Worm (Caenorhabditis elegans) whole organism, young adult: ENCODE results near the gene msp-45.
"Not testable (repeated sequence)": the region's sequence is repeated elsewhere in the genome, so short reads cannot be mapped to it uniquely, and the experiment has no call there.

Experiments
- B0261.1 ChIP-seq: sonication (generic microtip); optimal IDR thresholded peaks from 2 replicates; lab custom pipeline; 2016; ENCODE audit warnings: mild to moderate bottlenecking, missing genetic modification characterization, moderate library complexity, missing compliant biosample characterization
- C17E4.6 ChIP-seq: fragments of 200-800 bp; sonication (Bioruptor generic); IDR thresholded peaks from 2 replicates; pipeline ENCODE4 v1.3.6; 2022; ENCODE audit warnings: missing genetic modification reagents, missing genetic modification characterization, missing compliant biosample characterization
- F23B12.7 ChIP-seq: sonication (generic microtip); optimal IDR thresholded peaks from 2 replicates; lab custom pipeline; 2017; ENCODE audit warnings: missing genetic modification characterization, mild to moderate bottlenecking, missing compliant biosample characterization, antibody characterized with exemption, moderate library complexity; ENCODE audit not compliant: insufficient read depth
- F39B2.1 ChIP-seq: fragments of 200-800 bp; sonication (Bioruptor generic); IDR thresholded peaks from 2 replicates; pipeline ENCODE4 v1.3.6; 2022; ENCODE audit warnings: missing genetic modification reagents, missing genetic modification characterization, missing compliant biosample characterization
- T07F8.4 ChIP-seq: sonication (generic microtip); optimal IDR thresholded peaks from 2 replicates; lab custom pipeline; 2016; ENCODE audit warnings: mild to moderate bottlenecking, missing genetic modification characterization, moderate library complexity, missing compliant biosample characterization
- Y53F4B.3 ChIP-seq: fragments of 200-800 bp; sonication (Bioruptor generic); IDR thresholded peaks from 2 replicates; pipeline ENCODE4 v1.3.6; 2022; ENCODE audit warnings: missing genetic modification reagents, missing genetic modification characterization, missing compliant biosample characterization
- ZK185.1 ChIP-seq: sonication (generic microtip); optimal IDR thresholded peaks from 2 replicates; lab custom pipeline; 2016; ENCODE audit warnings: mild to moderate bottlenecking, missing genetic modification characterization, missing compliant biosample characterization; ENCODE audit not compliant: poor library complexity, severe bottlenecking
- akir-1 ChIP-seq: fragments of 200-800 bp; sonication (Bioruptor generic); optimal IDR thresholded peaks from 2 replicates; lab custom pipeline; 2018; ENCODE audit warnings: mild to moderate bottlenecking, missing genetic modification characterization, moderate library complexity, missing compliant biosample characterization
- bed-2 ChIP-seq: fragments of 200-800 bp; sonication (Bioruptor generic); IDR thresholded peaks from 2 replicates; pipeline ENCODE4 v1.3.6; 2022; ENCODE audit warnings: missing genetic modification reagents, missing genetic modification characterization, missing compliant biosample characterization
- cebp-2 ChIP-seq: fragments of 200-800 bp; sonication (Bioruptor generic); IDR thresholded peaks from 2 replicates; pipeline ENCODE4 v1.3.6; 2022; ENCODE audit warnings: missing genetic modification characterization, missing compliant biosample characterization
- ceh-27 ChIP-seq: fragments of 200-800 bp; sonication (Bioruptor generic); optimal IDR thresholded peaks from 2 replicates; lab custom pipeline; 2018; ENCODE audit warnings: mild to moderate bottlenecking, missing genetic modification characterization, moderate library complexity, missing compliant biosample characterization
- dpl-1 ChIP-seq: fragments of 150-350 bp; optimal IDR thresholded peaks from 2 replicates; lab custom pipeline; 2014; ENCODE audit warnings: missing biosample characterization, missing genetic modification reagents, missing genetic modification characterization
- hlh-12 ChIP-seq: sonication (generic microtip); optimal IDR thresholded peaks from 2 replicates; lab custom pipeline; 2016; ENCODE audit warnings: missing genetic modification characterization, missing compliant biosample characterization
- hmg-1.2 ChIP-seq: fragments of 200-800 bp; sonication (Bioruptor generic); IDR thresholded peaks from 2 replicates; pipeline ENCODE4 v1.3.6; 2022; ENCODE audit warnings: missing genetic modification reagents, missing genetic modification characterization, missing compliant biosample characterization
- lin-26 ChIP-seq: fragments of 200-800 bp; sonication (Bioruptor generic); IDR thresholded peaks from 2 replicates; pipeline ENCODE4 v1.3.6; 2022; ENCODE audit warnings: missing genetic modification reagents, missing genetic modification characterization, missing compliant biosample characterization
- lin-35 ChIP-seq, 3 experiments: fragments of 150-350 bp in 2 of 3; sonication (generic microtip) in 1 of 3; optimal IDR thresholded peaks; 2 replicates each; lab custom pipeline; 2014 to 2018; ENCODE audit warnings: missing biosample characterization in 3 of 3, missing genetic modification characterization in 3 of 3, missing genetic modification reagents in 3 of 3
- lin-40 ChIP-seq: sonication (generic microtip); optimal IDR thresholded peaks from 2 replicates; lab custom pipeline; 2016; ENCODE audit warnings: missing genetic modification characterization, mild to moderate bottlenecking, missing compliant biosample characterization, missing genotype, missing genetic modification reagents
- lir-1 ChIP-seq: fragments of 200-800 bp; sonication (Bioruptor generic); conservative IDR thresholded peaks from 2 replicates; pipeline ENCODE4 v1.3.6; 2022; ENCODE audit warnings: missing genetic modification reagents, missing genetic modification characterization, missing compliant biosample characterization
- mxl-1 ChIP-seq: sonication (generic microtip); optimal IDR thresholded peaks from 2 replicates; lab custom pipeline; 2016; ENCODE audit warnings: missing genetic modification characterization, missing compliant biosample characterization
- sdz-38 ChIP-seq: sonication (generic microtip); optimal IDR thresholded peaks from 2 replicates; lab custom pipeline; 2016; ENCODE audit warnings: missing genotype, missing genetic modification characterization, missing compliant biosample characterization
- sea-2 ChIP-seq: fragments of 200-800 bp; sonication (Bioruptor generic); IDR thresholded peaks from 2 replicates; pipeline ENCODE4 v1.3.6; 2022; ENCODE audit warnings: missing genetic modification characterization, missing compliant biosample characterization
- somi-1 ChIP-seq: fragments of 200-800 bp; sonication (Bioruptor generic); optimal IDR thresholded peaks from 2 replicates; lab custom pipeline; 2018; ENCODE audit warnings: mild to moderate bottlenecking, missing genetic modification characterization, missing compliant biosample characterization
- tlf-1 ChIP-seq: fragments of 200-800 bp; sonication (Bioruptor generic); optimal IDR thresholded peaks from 2 replicates; lab custom pipeline; 2018; ENCODE audit warnings: mild to moderate bottlenecking, missing genetic modification characterization, missing compliant biosample characterization
- ztf-25 ChIP-seq: fragments of 200-800 bp; sonication (Bioruptor generic); IDR thresholded peaks from 2 replicates; pipeline ENCODE4 v1.3.6; 2022; ENCODE audit warnings: missing genetic modification reagents, missing genetic modification characterization, missing compliant biosample characterization
- ztf-26 ChIP-seq: sonication (generic microtip); optimal IDR thresholded peaks from 2 replicates; lab custom pipeline; 2017; ENCODE audit warnings: missing genetic modification characterization, missing compliant biosample characterization
- ztf-28 ChIP-seq: fragments of 200-800 bp; sonication (Bioruptor generic); IDR thresholded peaks from 2 replicates; pipeline ENCODE4 v1.3.6; 2022; ENCODE audit warnings: missing genetic modification reagents, missing genetic modification characterization, missing compliant biosample characterization

Gene msp-45

DNA sequence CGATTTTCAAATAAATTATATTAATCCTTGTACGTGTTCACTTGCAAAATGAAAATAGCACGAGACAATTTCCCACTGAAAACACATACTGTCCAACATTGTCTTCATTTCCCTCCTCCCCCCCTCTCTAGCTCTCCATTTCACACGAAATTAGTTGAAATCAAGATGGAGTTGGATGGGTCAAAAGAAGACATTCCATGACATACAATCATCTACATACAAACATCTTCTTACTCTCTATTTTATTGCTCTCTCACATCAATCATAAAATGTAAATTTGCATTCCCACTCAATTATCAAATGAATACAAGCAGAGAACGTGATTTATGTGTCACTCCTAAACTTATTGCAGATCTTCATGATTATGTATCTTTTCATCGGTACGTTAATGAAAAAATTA is 41.1 kb downstream of the msp-45 start, which contains the start of gene srsy-1:
TSS of gene srsy-1 (plus strand) at position 301 of the 400 bp plus-strand sequence.
- TF ChIP-seq bed-2 (GFP tag; lab: Robert Waterston, UW) (no peak), lir-1 (no peak), ztf-25 (GFP tag; lab: Robert Waterston, UW) (no peak), Y53F4B.3 (GFP tag; lab: Robert Waterston, UW) (no peak), akir-1 (GFP tag; lab: Kevin White, UChicago) (no peak), dpl-1 (no peak), somi-1 (GFP tag; lab: Kevin White, UChicago) (no peak), ZK185.1 (tag; lab: Kevin White, UChicago) (no peak), C17E4.6 (no peak), hmg-1.2 (GFP tag; lab: Robert Waterston, UW) (no peak), lin-40 (tag; lab: Kevin White, UChicago) (no peak), sdz-38 (tag; lab: Kevin White, UChicago) (no peak), sea-2 (GFP tag; lab: Robert Waterston, UW) (no peak)

DNA sequence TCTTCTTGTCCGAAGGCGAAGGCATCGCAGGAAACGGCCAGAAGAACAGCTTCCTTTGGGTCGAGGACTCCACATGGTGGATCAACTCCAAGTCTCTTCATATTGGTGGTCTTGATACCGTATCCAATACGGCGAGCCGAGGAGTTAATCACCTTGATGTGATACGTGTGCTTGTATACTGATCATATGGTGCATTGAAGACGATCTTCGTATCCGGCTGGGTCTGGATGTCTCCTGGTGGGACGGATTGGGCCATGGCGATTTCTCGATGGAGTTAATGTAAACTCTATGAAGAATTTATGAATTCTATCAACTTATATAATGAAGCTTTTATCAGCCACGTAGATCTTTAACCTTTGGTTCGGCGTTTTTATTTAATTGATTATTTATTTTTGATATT is 41.6 kb downstream of the msp-45 start, which contains the start of gene msp-74:
TSS of gene msp-74 (minus strand) at position 101 of the 400 bp plus-strand sequence.
- not testable (repeated sequence) for TF ChIP-seq T07F8.4 (tag; lab: Kevin White, UChicago); hlh-12 (tag; lab: Kevin White, UChicago); F39B2.1 (GFP tag; lab: Robert Waterston, UW)

DNA sequence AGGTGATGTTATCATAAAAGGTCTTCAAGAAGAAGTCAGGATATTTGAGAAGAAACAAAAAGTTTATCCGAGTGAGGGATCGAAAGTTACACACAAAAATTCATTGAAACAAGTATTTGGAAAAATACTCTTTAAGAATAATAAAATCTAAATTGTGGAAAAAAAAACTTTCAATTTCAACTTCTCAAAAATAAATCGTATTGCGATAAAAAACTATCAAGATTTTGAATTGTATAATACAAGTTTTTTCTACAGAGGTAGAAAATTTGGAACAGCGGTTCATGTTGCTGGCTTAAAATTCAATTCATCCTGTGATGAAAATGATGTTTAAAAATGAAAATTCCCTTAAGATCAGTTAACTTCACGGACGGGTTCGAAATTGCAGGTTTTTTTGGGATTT is 44.8 kb downstream of the msp-45 start, which contains the start of gene F09C12.8:
TSS of gene F09C12.8 (plus strand) at position 301 of the 400 bp plus-strand sequence.
- TF ChIP-seq cebp-2 (GFP tag; lab: Robert Waterston, UW): no peak
- TF ChIP-seq B0261.1 (tag; lab: Kevin White, UChicago): no peak
- no peak for TF ChIP-seq ztf-28 (GFP tag; lab: Robert Waterston, UW)
- no peak for TF ChIP-seq tlf-1 (GFP tag; lab: Kevin White, UChicago)
- no peak for TF ChIP-seq lin-35 (GFP tag; optimal IDR thresholded peaks at IDR 0.05; lab: Kevin White, UChicago)
- no peak for TF ChIP-seq sdz-38 (tag; lab: Kevin White, UChicago)
- no peak for TF ChIP-seq ceh-27 (GFP tag; lab: Kevin White, UChicago)
- TF ChIP-seq ztf-26: no peak
- TF ChIP-seq F23B12.7 (tag; lab: Kevin White, UChicago): no peak
- TF ChIP-seq lin-26 (GFP tag; lab: Robert Waterston, UW): no peak

DNA sequence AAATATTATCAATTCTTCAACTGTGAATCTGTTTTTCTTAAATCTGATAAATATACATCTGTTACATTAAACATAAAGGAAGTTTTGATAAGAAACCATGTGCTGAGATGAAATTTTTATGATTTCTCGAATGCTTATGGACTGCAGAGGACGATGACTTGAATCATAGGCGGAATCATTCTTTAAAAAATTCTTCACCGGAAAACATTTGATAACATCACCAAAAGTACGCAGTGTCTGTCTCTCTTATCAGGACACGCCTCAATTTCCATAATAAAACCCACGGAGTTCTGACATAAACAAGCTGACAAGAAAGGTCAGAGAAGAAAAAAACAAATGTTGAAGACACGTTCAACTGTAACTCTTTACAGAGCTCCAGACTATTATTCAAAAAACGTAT is 47.2 kb downstream of the msp-45 start, which contains the start of gene F09C12.2:
TSS of gene F09C12.2 (plus strand) at position 320 of the 400 bp plus-strand sequence.
- TF ChIP-seq mxl-1: no peak
- TF ChIP-seq, all 124 proteins: peak for 0
